Worm (Caenorhabditis elegans) whole organism, late embryonic: ENCODE results near the gene F43D2.7.

Experiments used
- Y22D7AL.16 ChIP-seq: sonication (generic microtip); optimal IDR thresholded peaks from 2 replicates; lab custom pipeline; 2016; ENCODE audit warnings: missing genetic modification characterization, missing compliant biosample characterization
- ceh-22 ChIP-seq: sonication (generic microtip); optimal IDR thresholded peaks from 2 replicates; lab custom pipeline; 2017; ENCODE audit warnings: missing biosample characterization, missing genetic modification characterization
- ceh-30 ChIP-seq: fragments of 150-350 bp; optimal IDR thresholded peaks from 2 replicates; lab custom pipeline; 2014; ENCODE audit warnings: missing biosample characterization, missing genetic modification characterization
- dmd-4 ChIP-seq: sonication (generic microtip); optimal IDR thresholded peaks from 2 replicates; lab custom pipeline; 2016; ENCODE audit warnings: borderline replicate concordance, missing genetic modification characterization, missing compliant biosample characterization
- eyg-1 ChIP-seq: sonication (generic microtip); optimal IDR thresholded peaks from 2 replicates; lab custom pipeline; 2016; ENCODE audit warnings: missing genotype, missing genetic modification characterization, missing compliant biosample characterization
- ref-2 ChIP-seq: sonication (generic microtip); optimal IDR thresholded peaks from 2 replicates; lab custom pipeline; 2016; ENCODE audit warnings: missing genetic modification characterization, missing compliant biosample characterization
- sox-4 ChIP-seq: sonication (generic microtip); optimal IDR thresholded peaks from 2 replicates; lab custom pipeline; 2017; ENCODE audit warnings: mild to moderate bottlenecking, missing genetic modification characterization, inconsistent platforms, missing compliant biosample characterization

ce11 chrV:14649929-14650328 lies 10.0 kb upstream of the F43D2.7 start:
- TF ChIP-seq sox-4 (tag; lab: Kevin White, UChicago) = no peak
- TF ChIP-seq ceh-22 (tag; lab: Kevin White, UChicago) = no peak
- no peak for TF ChIP-seq Y22D7AL.16 (tag; lab: Kevin White, UChicago)
- TF ChIP-seq ref-2 (tag; lab: Kevin White, UChicago) = no peak
- no peak for TF ChIP-seq eyg-1 (tag; lab: Kevin White, UChicago)
- no peak for TF ChIP-seq dmd-4 (tag; lab: Kevin White, UChicago)
- no peak for TF ChIP-seq ceh-30 (tag; lab: Kevin White, UChicago)
